Worm (Caenorhabditis elegans): ENCODE measurements around the gene pei-1.
"Not testable (repeated sequence)": the region's sequence is repeated elsewhere in the genome, so short reads cannot be mapped to it uniquely, and the experiment has no call there.

Gene pei-1

DNA sequence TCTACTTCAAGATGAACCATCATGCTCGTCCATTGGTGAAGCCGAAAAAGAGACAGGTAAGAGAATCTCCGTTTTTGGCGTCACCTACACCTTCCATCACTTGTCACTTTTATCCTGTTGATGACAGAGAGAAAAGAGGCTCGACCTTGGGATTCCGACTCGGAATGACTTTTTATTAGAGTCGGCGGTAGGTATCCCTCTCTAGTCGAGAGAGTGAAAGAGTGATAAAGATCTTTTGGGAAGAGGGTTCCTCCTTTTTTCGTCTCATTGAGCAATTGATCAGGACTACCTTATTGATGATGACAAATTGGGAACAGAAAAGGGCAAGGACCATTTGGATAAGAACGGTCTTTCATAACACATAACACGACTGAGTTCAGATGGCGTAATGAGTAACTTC, 25.0 kb upstream of the pei-1 start:
- no peak for TF ChIP-seq dao-5 (tag; optimal IDR thresholded peaks at IDR 0.05)
- TF ChIP-seq him-1 (tag; optimal IDR thresholded peaks at IDR 0.05): no peak
- TF ChIP-seq W03F9.2 (tag; optimal IDR thresholded peaks at IDR 0.05): no peak

- TF ChIP-seq dao-5 (tag; optimal IDR thresholded peaks at IDR 0.05) (no peak), W03F9.2 (tag; optimal IDR thresholded peaks at IDR 0.05) (no peak), him-1 (tag; optimal IDR thresholded peaks at IDR 0.05) (no peak)
Measured at ce11 chrIV:9615511-9615910, 23.2 kb upstream of the pei-1 start.

ce11 chrIV:9614695-9615094, 22.4 kb upstream of the pei-1 start, which contains the start of gene elt-1:
TSS of gene elt-1 (plus strand) at chrIV:9614995.
- TF ChIP-seq W03F9.2 (tag; optimal IDR thresholded peaks at IDR 0.05) (no peak), dao-5 (tag; optimal IDR thresholded peaks at IDR 0.05) (no peak), him-1 (tag; optimal IDR thresholded peaks at IDR 0.05) (no peak)

- TF ChIP-seq W03F9.2 (tag; optimal IDR thresholded peaks at IDR 0.05): no peak
- TF ChIP-seq him-1 (tag; optimal IDR thresholded peaks at IDR 0.05): no peak
- TF ChIP-seq dao-5 (tag; optimal IDR thresholded peaks at IDR 0.05): no peak
Measured at ce11 chrIV:9614060-9614459, 21.7 kb upstream of the pei-1 start.

ce11 chrIV:9613072-9613590, 20.8 kb upstream of the pei-1 start:
- no peak for TF ChIP-seq dao-5 (tag; optimal IDR thresholded peaks at IDR 0.05)
- TF ChIP-seq him-1 (tag; optimal IDR thresholded peaks at IDR 0.05): no peak
- TF ChIP-seq W03F9.2 (tag; optimal IDR thresholded peaks at IDR 0.05): no peak

DNA sequence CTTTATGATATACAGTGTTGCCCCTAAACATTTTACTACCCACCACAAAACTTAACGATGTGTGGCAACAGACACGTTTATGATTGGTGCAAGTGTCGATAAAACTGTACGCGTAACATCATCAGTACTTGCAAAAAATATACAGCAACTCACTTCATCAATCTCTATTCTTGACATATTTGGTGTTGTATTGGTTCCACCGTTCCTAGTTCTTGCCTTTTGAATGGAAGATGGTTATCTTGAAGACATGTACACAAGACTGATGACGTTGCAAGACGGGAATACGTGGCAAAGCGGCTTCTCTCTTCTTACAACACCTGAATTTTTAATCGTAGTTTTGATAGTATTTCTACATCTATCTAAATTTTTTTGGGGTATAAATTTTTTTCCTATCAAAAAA, 18.6 kb upstream of the pei-1 start:
- TF ChIP-seq dao-5 (tag; optimal IDR thresholded peaks at IDR 0.05) (no peak), him-1 (tag; optimal IDR thresholded peaks at IDR 0.05) (no peak), W03F9.2 (tag; optimal IDR thresholded peaks at IDR 0.05) (no peak)

DNA sequence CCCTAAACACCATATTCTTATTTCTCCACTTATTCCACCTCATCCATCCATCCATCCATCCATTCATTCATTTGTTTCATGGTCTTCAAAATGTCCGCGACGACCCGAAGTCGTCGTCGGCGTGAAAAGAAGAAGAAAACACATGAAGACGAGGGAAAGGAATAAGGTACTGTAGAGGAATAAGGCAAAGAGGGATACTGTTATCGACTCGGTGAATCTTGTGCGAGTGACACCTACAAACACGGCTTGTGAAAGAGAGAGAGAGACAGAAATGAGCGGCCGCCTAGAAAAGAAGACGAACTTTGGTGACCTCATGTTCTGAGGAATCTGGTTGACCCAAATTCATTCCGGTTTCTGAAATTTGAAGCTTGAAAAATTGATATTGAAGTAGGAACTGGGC, 16.8 kb upstream of the pei-1 start:
- TF ChIP-seq him-1 (tag; optimal IDR thresholded peaks at IDR 0.05) (no peak), W03F9.2 (tag; optimal IDR thresholded peaks at IDR 0.05) (no peak), dao-5 (tag; optimal IDR thresholded peaks at IDR 0.05) (no peak)

DNA sequence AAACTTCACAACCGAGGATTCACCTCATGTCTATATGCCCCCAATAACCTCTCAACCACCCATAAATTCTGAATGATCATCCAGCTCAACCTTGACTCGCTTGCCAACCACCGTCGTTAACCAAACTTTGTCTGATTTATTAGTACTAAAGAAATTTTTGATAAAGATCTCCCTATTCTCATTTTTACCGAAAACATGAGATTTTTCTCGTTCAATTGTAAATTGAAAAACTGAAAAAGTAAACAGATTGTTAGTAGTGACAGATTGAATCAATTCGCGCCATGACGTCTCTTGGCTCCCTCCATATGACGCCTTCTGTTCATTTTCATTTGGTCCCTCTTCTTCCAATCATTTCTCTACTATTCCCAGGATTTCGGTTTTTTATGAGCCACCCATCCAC, 15.6 kb upstream of the pei-1 start:
- TF ChIP-seq him-1 (tag; optimal IDR thresholded peaks at IDR 0.05): no peak
- no peak for TF ChIP-seq dao-5 (tag; optimal IDR thresholded peaks at IDR 0.05)
- no peak for TF ChIP-seq W03F9.2 (tag; optimal IDR thresholded peaks at IDR 0.05)

DNA sequence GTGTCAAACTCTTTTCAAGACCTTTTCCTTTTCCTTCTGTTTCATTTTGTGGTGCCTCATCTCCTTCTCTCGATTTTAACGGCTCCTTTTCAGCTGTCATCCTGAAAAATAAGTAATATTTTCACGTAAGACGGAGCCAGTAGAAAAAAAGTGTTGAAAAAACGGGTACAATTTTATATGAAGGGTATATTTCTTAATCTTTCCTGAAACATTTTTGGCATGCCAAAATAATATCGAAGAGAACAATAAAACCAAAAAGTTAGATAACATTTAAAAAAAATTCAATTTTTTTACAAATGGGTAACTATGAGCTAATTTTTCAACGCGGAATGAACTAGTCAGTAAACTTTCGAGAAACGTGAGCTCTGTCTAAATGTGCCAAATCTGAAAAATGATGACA, 9.3 kb upstream of the pei-1 start, which contains the start of gene aat-1:
Gene aat-1, minus strand, starts transcription at position 101 of the 400 bp plus-strand sequence.
- TF ChIP-seq W03F9.2 (tag; optimal IDR thresholded peaks at IDR 0.05) (no peak), him-1 (tag; optimal IDR thresholded peaks at IDR 0.05) (no peak), dao-5 (tag; optimal IDR thresholded peaks at IDR 0.05) (no peak)

DNA sequence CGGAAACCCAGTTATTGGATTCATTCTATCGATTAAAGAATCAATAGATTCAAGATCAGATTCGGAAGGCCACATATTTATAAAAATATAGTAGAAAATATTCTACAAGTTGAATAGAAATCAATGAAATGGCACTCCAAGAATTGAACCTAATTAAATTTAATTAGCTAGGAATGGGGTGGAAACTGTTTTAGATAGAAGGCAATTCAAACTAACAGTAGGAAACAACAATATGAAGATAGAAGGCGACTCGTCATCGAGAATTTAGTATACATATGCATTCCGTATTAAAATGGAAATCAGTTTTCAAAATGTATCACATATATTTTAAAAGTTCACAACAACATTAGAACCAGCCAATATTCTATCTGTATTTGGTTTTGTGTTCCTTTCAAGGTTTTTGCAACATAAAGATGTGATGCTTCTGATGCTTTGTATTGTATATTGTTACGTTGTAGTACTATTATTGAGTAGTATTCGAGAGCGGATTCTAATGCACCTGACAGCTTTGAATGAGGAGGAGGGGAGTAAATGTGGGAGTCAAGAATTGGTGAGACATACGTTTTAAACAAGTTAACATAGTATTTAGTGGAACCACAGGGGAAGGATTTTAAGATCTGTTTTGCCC, 3.6 kb upstream of the pei-1 start, which contains the start of the genes F27C8.3 and F27C8.2:
Gene F27C8.3, minus strand, starts transcription at position 101 of the 628 bp plus-strand sequence.
Gene F27C8.2, plus strand, starts transcription at position 578 of the 628 bp plus-strand sequence.
- not testable (repeated sequence) for TF ChIP-seq dao-5, W03F9.2, him-1 (tag; optimal IDR thresholded peaks at IDR 0.05)

ce11 chrIV:9593456-9593855, 1.1 kb upstream of the pei-1 start, which contains the start of gene spp-18:
TSS of gene spp-18 (plus strand) at chrIV:9593712.
- TF ChIP-seq dao-5 (tag; optimal IDR thresholded peaks at IDR 0.05) (no peak), him-1 (tag; optimal IDR thresholded peaks at IDR 0.05) (no peak), W03F9.2 (tag; optimal IDR thresholded peaks at IDR 0.05) (no peak)

- TF ChIP-seq him-1 (tag; optimal IDR thresholded peaks at IDR 0.05) (no peak), W03F9.2 (tag; optimal IDR thresholded peaks at IDR 0.05) (peak; percentile 26), dao-5 (tag; optimal IDR thresholded peaks at IDR 0.05) (no peak)
Measured at ce11 chrIV:9588784-9589457, 3.4 kb downstream of the pei-1 start, which contains the start of gene trcs-1. TSS of gene trcs-1 (minus strand) at chrIV:9588834.

- TF ChIP-seq W03F9.2 (tag; optimal IDR thresholded peaks at IDR 0.05) (no peak), him-1 (tag; optimal IDR thresholded peaks at IDR 0.05) (no peak), dao-5 (tag; optimal IDR thresholded peaks at IDR 0.05) (no peak)
Measured at ce11 chrIV:9584352-9584751, 8.0 kb downstream of the pei-1 start.

DNA sequence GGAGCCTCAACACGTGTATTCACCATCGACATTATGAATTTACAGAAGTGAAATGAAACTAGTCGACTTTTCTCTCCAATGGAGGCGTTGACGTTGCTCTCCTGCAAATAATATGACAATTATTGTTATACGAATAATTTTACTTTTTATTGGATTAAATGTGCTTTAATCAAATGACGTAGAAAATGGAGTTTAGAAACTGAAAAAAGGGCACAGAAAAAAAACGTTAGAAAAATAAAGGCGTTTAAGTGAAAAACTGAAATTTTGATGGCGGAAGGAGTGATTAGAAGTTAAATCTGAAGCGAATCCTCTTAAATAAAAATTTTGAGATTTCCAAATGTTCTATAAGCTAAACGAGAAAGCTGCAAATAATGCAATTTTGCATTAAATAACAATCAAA, 12.3 kb downstream of the pei-1 start, which contains the start of gene npr-2:
Gene npr-2, minus strand, starts transcription at position 101 of the 400 bp plus-strand sequence.
- TF ChIP-seq dao-5 (tag; optimal IDR thresholded peaks at IDR 0.05) (no peak), W03F9.2 (tag; optimal IDR thresholded peaks at IDR 0.05) (no peak), him-1 (tag; optimal IDR thresholded peaks at IDR 0.05) (no peak)
